Fruit fly (Drosophila melanogaster): ENCODE measurements around the gene CG2975.

DNA sequence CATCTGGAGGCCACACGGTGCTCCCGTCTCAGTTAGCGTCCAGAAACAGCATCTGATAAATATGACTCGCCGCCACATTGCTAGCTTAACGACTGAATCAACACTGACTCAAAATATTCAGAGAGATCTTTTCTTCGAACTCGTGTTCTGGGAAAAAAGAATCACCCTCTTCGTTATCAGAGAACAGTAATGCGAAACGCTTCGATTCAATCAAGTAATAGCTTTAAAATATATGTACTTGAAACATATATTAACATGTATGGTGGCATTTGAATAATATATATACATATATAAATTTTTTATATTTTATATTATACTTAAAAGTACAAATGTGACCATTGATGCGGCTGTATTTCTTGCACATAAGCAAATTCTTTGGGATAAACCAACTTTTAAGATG lies 5.7 kb downstream of the CG2975 start, which contains the start of gene CG18557:
- no peak for TF ChIP-seq CG4820 (GFP tag; optimal IDR thresholded peaks at IDR 0.05)
- TF ChIP-seq Gug (GFP tag; IDR thresholded peaks at IDR 0.05), result no peak
- no peak for TF ChIP-seq Hr78 (GFP tag; optimal IDR thresholded peaks at IDR 0.05)
- TF ChIP-seq D19A (tag; optimal IDR thresholded peaks at IDR 0.05), result no peak
- TF ChIP-seq CG10209 (GFP tag; optimal IDR thresholded peaks at IDR 0.05), result no peak
- no peak for TF ChIP-seq CG34376 (GFP tag; optimal IDR thresholded peaks at IDR 0.05)
- no peak for TF ChIP-seq wek (GFP tag; optimal IDR thresholded peaks at IDR 0.05)
- no peak for TF ChIP-seq ro (GFP tag; IDR thresholded peaks at IDR 0.05)
- TF ChIP-seq Xbp1 (GFP tag; optimal IDR thresholded peaks at IDR 0.05), result no peak
- TF ChIP-seq CG4424 (GFP tag; optimal IDR thresholded peaks at IDR 0.05), result no peak
- TF ChIP-seq gt (GFP tag; IDR thresholded peaks at IDR 0.05), result no peak
- TF ChIP-seq CG6654 (GFP tag; optimal IDR thresholded peaks at IDR 0.05), result no peak

Measured in whole organism, embryonic.